Worm (Caenorhabditis elegans): ENCODE measurements around the gene T25E12.14.

DNA sequence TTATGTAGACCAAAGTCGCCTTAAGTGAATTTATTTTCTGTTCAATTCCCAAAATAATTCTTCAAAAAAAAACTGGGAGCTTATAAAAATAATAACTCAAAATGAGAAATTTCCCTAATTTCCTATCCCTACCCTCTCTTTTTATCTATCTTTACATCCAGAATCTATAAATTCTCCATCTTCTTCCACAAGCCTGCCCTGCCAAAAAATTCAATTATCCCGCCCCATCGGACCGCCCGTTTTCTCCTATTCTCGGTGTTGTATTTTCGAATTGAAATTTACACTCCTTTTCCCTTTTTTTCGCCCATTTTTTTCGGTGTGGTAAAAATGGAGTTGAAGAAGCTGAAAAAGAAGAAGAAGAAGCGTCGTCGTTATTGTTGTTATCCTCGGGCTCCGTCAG, 22.5 kb downstream of the T25E12.14 start:
- TF ChIP-seq chd-7 (tag; optimal IDR thresholded peaks at IDR 0.05) (no peak), snpc-1.1 (tag; optimal IDR thresholded peaks at IDR 0.05; ENCODE audit: insufficient read depth) (no peak), ekl-4 (GFP tag; IDR thresholded peaks at IDR 0.05) (no peak), nfyb-1 (GFP tag; IDR thresholded peaks at IDR 0.05) (no peak), lsl-1 (GFP tag; optimal IDR thresholded peaks at IDR 0.05) (no peak), somi-1 (GFP tag; optimal IDR thresholded peaks at IDR 0.05) (no peak), unc-62 (GFP tag; optimal IDR thresholded peaks at IDR 0.05) (no peak), nfya-1 (tag; optimal IDR thresholded peaks at IDR 0.05; ENCODE audit: borderline replicate concordance, insufficient read depth) (no peak), pha-4 (tag; optimal IDR thresholded peaks at IDR 0.05) (no peak), Y53F4B.3 (GFP tag; IDR thresholded peaks at IDR 0.05) (no peak), F10E7.11 (tag; optimal IDR thresholded peaks at IDR 0.05) (no peak), zim-3 (tag; optimal IDR thresholded peaks at IDR 0.05) (no peak), C06A6.2 (GFP tag; conservative IDR thresholded peaks at IDR 0.05) (no peak), ceh-58 (GFP tag; IDR thresholded peaks at IDR 0.05) (no peak)
